Worm (Caenorhabditis elegans) whole organism, young adult: Measurements from ENCODE around the gene asah-2.

ENCODE experiments used
- B0019.2 ChIP-seq: fragments of 200-800 bp; sonication (Bioruptor generic); conservative IDR thresholded peaks from 2 replicates; pipeline ENCODE4 v1.3.6; 2022; ENCODE audit warnings: missing genetic modification reagents, missing genetic modification characterization, missing compliant biosample characterization
- D2030.7 ChIP-seq: fragments of 200-800 bp; sonication (Bioruptor generic); IDR thresholded peaks from 2 replicates; pipeline ENCODE4 v1.3.6; 2022; ENCODE audit warnings: missing genetic modification reagents, missing genetic modification characterization, missing compliant biosample characterization
- F22D6.2 ChIP-seq: sonication (generic microtip); optimal IDR thresholded peaks from 2 replicates; lab custom pipeline; 2016; ENCODE audit warnings: mild to moderate bottlenecking, missing genetic modification characterization, missing compliant biosample characterization
- F33H1.4 ChIP-seq: fragments of 200-800 bp; sonication (Bioruptor generic); IDR thresholded peaks from 2 replicates; pipeline ENCODE4 v1.3.6; 2022; ENCODE audit warnings: missing genetic modification reagents, missing genetic modification characterization, missing compliant biosample characterization
- F37B4.10 ChIP-seq: fragments of 200-800 bp; sonication (Bioruptor generic); IDR thresholded peaks from 2 replicates; pipeline ENCODE4 v1.3.6; 2022; ENCODE audit warnings: missing genetic modification characterization, missing compliant biosample characterization
- F39B2.1 ChIP-seq: fragments of 200-800 bp; sonication (Bioruptor generic); IDR thresholded peaks from 2 replicates; pipeline ENCODE4 v1.3.6; 2022; ENCODE audit warnings: missing genetic modification reagents, missing genetic modification characterization, missing compliant biosample characterization
- F49E8.2 ChIP-seq: sonication (generic microtip); optimal IDR thresholded peaks from 3 replicates; lab custom pipeline; 2017; ENCODE audit warnings: missing genetic modification characterization, mild to moderate bottlenecking, missing compliant biosample characterization, antibody characterized with exemption, moderate library complexity; ENCODE audit not compliant: insufficient read depth
- F57A8.1 ChIP-seq: fragments of 200-800 bp; sonication (Bioruptor generic); optimal IDR thresholded peaks from 2 replicates; lab custom pipeline; 2018; ENCODE audit warnings: mild to moderate bottlenecking, missing genetic modification characterization, moderate library complexity, missing compliant biosample characterization
- ZK185.1 ChIP-seq: sonication (generic microtip); optimal IDR thresholded peaks from 2 replicates; lab custom pipeline; 2016; ENCODE audit warnings: mild to moderate bottlenecking, missing genetic modification characterization, missing compliant biosample characterization; ENCODE audit not compliant: poor library complexity, severe bottlenecking
- akir-1 ChIP-seq: fragments of 200-800 bp; sonication (Bioruptor generic); optimal IDR thresholded peaks from 2 replicates; lab custom pipeline; 2018; ENCODE audit warnings: mild to moderate bottlenecking, missing genetic modification characterization, moderate library complexity, missing compliant biosample characterization
- aptf-3 ChIP-seq: fragments of 200-800 bp; sonication (Bioruptor generic); IDR thresholded peaks from 2 replicates; pipeline ENCODE4 v1.3.6; 2022; ENCODE audit warnings: missing genetic modification characterization, missing compliant biosample characterization
- athp-1 ChIP-seq: sonication (generic microtip); optimal IDR thresholded peaks from 2 replicates; lab custom pipeline; 2017; ENCODE audit warnings: mild to moderate bottlenecking, missing genetic modification characterization, missing compliant biosample characterization
- attf-3 ChIP-seq: fragments of 200-800 bp; sonication (Bioruptor generic); conservative IDR thresholded peaks from 2 replicates; pipeline ENCODE4 v1.3.6; 2022; ENCODE audit warnings: missing genetic modification reagents, missing genetic modification characterization, missing compliant biosample characterization
- attf-5 ChIP-seq: fragments of 200-800 bp; sonication (Bioruptor generic); optimal IDR thresholded peaks from 2 replicates; lab custom pipeline; 2018; ENCODE audit warnings: mild to moderate bottlenecking, missing genetic modification characterization, missing compliant biosample characterization
- ceh-100 ChIP-seq: fragments of 200-800 bp; sonication (Bioruptor generic); IDR thresholded peaks from 2 replicates; pipeline ENCODE4 v1.3.6; 2022; ENCODE audit warnings: missing genetic modification reagents, missing genetic modification characterization, missing compliant biosample characterization
- ceh-58 ChIP-seq: fragments of 200-800 bp; sonication (Bioruptor generic); IDR thresholded peaks from 2 replicates; pipeline ENCODE4 v1.3.6; 2022; ENCODE audit warnings: missing genetic modification characterization, missing compliant biosample characterization
- chd-7 ChIP-seq: sonication (generic microtip); optimal IDR thresholded peaks from 2 replicates; lab custom pipeline; 2016; ENCODE audit warnings: mild to moderate bottlenecking, missing genetic modification characterization, moderate library complexity, missing compliant biosample characterization
- efl-1 ChIP-seq: fragments of 150-350 bp; optimal IDR thresholded peaks from 2 replicates; lab custom pipeline; 2014; ENCODE audit warnings: missing biosample characterization, missing genetic modification reagents, missing genetic modification characterization
- egl-18 ChIP-seq: fragments of 200-800 bp; sonication (Bioruptor generic); IDR thresholded peaks from 2 replicates; pipeline ENCODE4 v1.3.6; 2022; ENCODE audit warnings: missing genetic modification reagents, missing genetic modification characterization, missing compliant biosample characterization
- egl-44 ChIP-seq: fragments of 200-800 bp; sonication (Bioruptor generic); IDR thresholded peaks from 2 replicates; pipeline ENCODE4 v1.3.6; 2022; ENCODE audit warnings: missing genetic modification reagents, missing genetic modification characterization, missing compliant biosample characterization
- egrh-3 ChIP-seq: fragments of 200-800 bp; sonication (Bioruptor generic); IDR thresholded peaks from 2 replicates; pipeline ENCODE4 v1.3.6; 2022; ENCODE audit warnings: missing genetic modification reagents, missing genetic modification characterization, missing compliant biosample characterization
- fkh-3 ChIP-seq: sonication (generic microtip); optimal IDR thresholded peaks from 2 replicates; lab custom pipeline; 2016; ENCODE audit warnings: mild to moderate bottlenecking, missing genetic modification characterization, missing compliant biosample characterization
- him-1 ChIP-seq: sonication (generic microtip); optimal IDR thresholded peaks from 2 replicates; lab custom pipeline; 2016; ENCODE audit warnings: missing genotype, missing genetic modification reagents, missing genetic modification characterization, missing compliant biosample characterization
- hlh-26 ChIP-seq: fragments of 200-800 bp; sonication (Bioruptor generic); conservative IDR thresholded peaks from 2 replicates; pipeline ENCODE4 v1.3.6; 2022; ENCODE audit warnings: missing genetic modification reagents, missing genetic modification characterization, missing compliant biosample characterization
- hsf-1 ChIP-seq: fragments of 200-800 bp; sonication (Bioruptor generic); IDR thresholded peaks from 2 replicates; pipeline ENCODE4 v1.3.6; 2022; ENCODE audit warnings: missing genetic modification reagents, missing genetic modification characterization, missing compliant biosample characterization
- let-526 ChIP-seq: fragments of 200-800 bp; sonication (Bioruptor generic); IDR thresholded peaks from 2 replicates; pipeline ENCODE4 v1.3.6; 2022; ENCODE audit warnings: missing genetic modification reagents, missing genetic modification characterization, missing compliant biosample characterization
- lin-35 ChIP-seq, 3 experiments: fragments of 150-350 bp in 2 of 3; sonication (generic microtip) in 1 of 3; optimal IDR thresholded peaks; 2 replicates each; lab custom pipeline; 2014 to 2018; ENCODE audit warnings: missing biosample characterization in 3 of 3, missing genetic modification characterization in 3 of 3, missing genetic modification reagents in 3 of 3
- lir-1 ChIP-seq: fragments of 200-800 bp; sonication (Bioruptor generic); conservative IDR thresholded peaks from 2 replicates; pipeline ENCODE4 v1.3.6; 2022; ENCODE audit warnings: missing genetic modification reagents, missing genetic modification characterization, missing compliant biosample characterization
- lsl-1 ChIP-seq: fragments of 200-800 bp; sonication (Bioruptor generic); optimal IDR thresholded peaks from 2 replicates; lab custom pipeline; 2018; ENCODE audit warnings: mild to moderate bottlenecking, missing genetic modification characterization, moderate library complexity, missing compliant biosample characterization
- lsy-27 ChIP-seq: sonication (generic microtip); optimal IDR thresholded peaks from 2 replicates; lab custom pipeline; 2017; ENCODE audit warnings: missing genetic modification characterization, mild to moderate bottlenecking, missing compliant biosample characterization, antibody characterized with exemption, missing genotype, borderline replicate concordance; ENCODE audit not compliant: insufficient read depth
- madf-10 ChIP-seq: sonication (generic microtip); optimal IDR thresholded peaks from 2 replicates; lab custom pipeline; 2016; ENCODE audit warnings: mild to moderate bottlenecking, missing genetic modification characterization, missing compliant biosample characterization
- madf-3 ChIP-seq: fragments of 200-800 bp; sonication (Bioruptor generic); IDR thresholded peaks from 2 replicates; pipeline ENCODE4 v1.3.6; 2022; ENCODE audit warnings: missing genetic modification reagents, missing genetic modification characterization, missing compliant biosample characterization
- madf-6 ChIP-seq: fragments of 200-800 bp; sonication (Bioruptor generic); IDR thresholded peaks from 2 replicates; pipeline ENCODE4 v1.3.6; 2022; ENCODE audit warnings: missing genetic modification reagents, missing genetic modification characterization, missing compliant biosample characterization
- madf-8 ChIP-seq: fragments of 200-800 bp; sonication (Bioruptor generic); conservative IDR thresholded peaks from 2 replicates; pipeline ENCODE4 v1.3.6; 2022; ENCODE audit warnings: missing genetic modification reagents, missing genetic modification characterization, missing compliant biosample characterization
- nfya-2 ChIP-seq: fragments of 200-800 bp; sonication (Bioruptor generic); IDR thresholded peaks from 2 replicates; pipeline ENCODE4 v1.3.6; 2022; ENCODE audit warnings: missing genetic modification reagents, missing genetic modification characterization, missing compliant biosample characterization
- nhr-27 ChIP-seq: fragments of 200-800 bp; sonication (Bioruptor generic); optimal IDR thresholded peaks from 2 replicates; lab custom pipeline; 2018; ENCODE audit warnings: mild to moderate bottlenecking, missing genetic modification characterization, moderate library complexity, missing compliant biosample characterization
- nhr-80 ChIP-seq: sonication (generic microtip); optimal IDR thresholded peaks from 2 replicates; lab custom pipeline; 2016; ENCODE audit warnings: missing genetic modification characterization, missing compliant biosample characterization
- pha-4 ChIP-seq: fragments of 150-350 bp; sonication (generic microtip); optimal IDR thresholded peaks from 2 replicates; lab custom pipeline; 2014; ENCODE audit warnings: missing biosample characterization, missing genetic modification reagents, missing genetic modification characterization
- rcor-1 ChIP-seq: fragments of 200-800 bp; sonication (Bioruptor generic); IDR thresholded peaks from 2 replicates; pipeline ENCODE4 v1.3.6; 2022; ENCODE audit warnings: missing genetic modification reagents, missing genetic modification characterization, missing compliant biosample characterization
- rpc-1 ChIP-seq, 2 experiments: fragments of 150-350 bp in 1 of 2; sonication (generic microtip) in 1 of 2; optimal IDR thresholded peaks; 2 replicates each; lab custom pipeline; 2014 to 2018; ENCODE audit warnings: missing biosample characterization in 1 of 2, missing genetic modification characterization in 1 of 2, missing genetic modification reagents in 1 of 2, missing genotype in 1 of 2
- snpc-1.3 ChIP-seq: sonication (generic microtip); optimal IDR thresholded peaks from 2 replicates; lab custom pipeline; 2017; ENCODE audit warnings: missing genetic modification characterization, mild to moderate bottlenecking, missing compliant biosample characterization, antibody characterized with exemption, moderate library complexity, missing genotype, missing genetic modification reagents; ENCODE audit not compliant: insufficient read depth
- snpc-3.4 ChIP-seq: sonication (generic microtip); optimal IDR thresholded peaks from 2 replicates; lab custom pipeline; 2017; ENCODE audit warnings: missing genetic modification characterization, mild to moderate bottlenecking, missing compliant biosample characterization, antibody characterized with exemption, moderate library complexity, missing genotype, missing genetic modification reagents
- sptf-2 ChIP-seq: fragments of 200-800 bp; sonication (Bioruptor generic); optimal IDR thresholded peaks from 2 replicates; lab custom pipeline; 2018; ENCODE audit warnings: mild to moderate bottlenecking, missing genetic modification characterization, missing compliant biosample characterization
- tbx-9 ChIP-seq: sonication (generic microtip); optimal IDR thresholded peaks from 2 replicates; lab custom pipeline; 2016; ENCODE audit warnings: borderline replicate concordance, missing genetic modification characterization, inconsistent platforms, missing compliant biosample characterization
- tlf-1 ChIP-seq: fragments of 200-800 bp; sonication (Bioruptor generic); optimal IDR thresholded peaks from 2 replicates; lab custom pipeline; 2018; ENCODE audit warnings: mild to moderate bottlenecking, missing genetic modification characterization, missing compliant biosample characterization
- unc-62 ChIP-seq: fragments of 150-350 bp; optimal IDR thresholded peaks from 2 replicates; lab custom pipeline; 2014; ENCODE audit warnings: missing biosample characterization, missing genetic modification reagents, missing genetic modification characterization
- ztf-28 ChIP-seq: fragments of 200-800 bp; sonication (Bioruptor generic); IDR thresholded peaks from 2 replicates; pipeline ENCODE4 v1.3.6; 2022; ENCODE audit warnings: missing genetic modification reagents, missing genetic modification characterization, missing compliant biosample characterization
- ztf-6 ChIP-seq: fragments of 200-800 bp; sonication (Bioruptor generic); IDR thresholded peaks from 2 replicates; pipeline ENCODE4 v1.3.6; 2022; ENCODE audit warnings: missing genetic modification reagents, missing genetic modification characterization, missing compliant biosample characterization

The asah-2 gene

DNA sequence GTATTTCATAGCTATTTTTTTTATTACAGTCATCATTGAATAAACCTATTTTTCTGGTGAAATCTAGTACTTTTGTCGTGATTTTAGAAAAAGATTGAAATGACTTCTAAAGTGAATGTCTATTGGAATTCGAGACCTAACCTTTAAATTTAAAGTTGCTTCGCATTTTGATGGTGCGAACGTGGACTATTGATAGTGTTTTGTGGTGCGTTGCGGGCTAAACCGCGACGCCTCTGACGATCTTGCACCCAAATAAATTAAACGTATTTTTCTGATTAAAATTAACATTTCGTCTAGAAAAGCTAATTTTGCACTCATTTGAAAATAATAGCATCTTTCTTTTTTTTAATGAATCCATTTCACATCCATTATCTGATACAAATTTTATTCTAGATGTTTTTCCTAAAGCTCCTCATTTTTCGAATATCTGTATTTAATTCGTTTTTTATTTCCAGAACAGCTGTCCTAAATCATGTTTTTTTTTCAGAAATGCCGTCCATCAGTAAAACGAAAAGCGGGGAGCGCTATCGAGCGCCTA, 33.1 kb downstream of the asah-2 start, which contains the start of gene wbp-11:
Gene wbp-11 (plus strand): TSS at position 488 of the 538 bp plus-strand sequence.
- TF ChIP-seq unc-62 (GFP tag; lab: Kevin White, UChicago) (no peak), madf-8 (GFP tag; lab: Robert Waterston, UW) (no peak), F22D6.2 (tag; lab: Kevin White, UChicago) (no peak), hsf-1 (GFP tag; lab: Robert Waterston, UW) (no peak), F49E8.2 (tag; lab: Kevin White, UChicago) (peak; percentile 25), D2030.7 (GFP tag; lab: Robert Waterston, UW) (peak; percentile 39; the same call in 1 of the 2 replicates), F37B4.10 (GFP tag; lab: Robert Waterston, UW) (no peak), athp-1 (tag; lab: Kevin White, UChicago) (no peak), madf-3 (peak; percentile 90), efl-1 (GFP tag; lab: Kevin White, UChicago) (peak; percentile 23), hlh-26 (GFP tag; lab: Robert Waterston, UW) (no peak), attf-5 (GFP tag; lab: Kevin White, UChicago) (no peak), nhr-80 (tag; lab: Kevin White, UChicago) (no peak), ceh-100 (GFP tag; lab: Robert Waterston, UW) (0 out of 2 replicates have a peak, but pooled peaks have one; percentile 24), nfya-2 (GFP tag; lab: Robert Waterston, UW) (no peak), snpc-3.4 (no peak), B0019.2 (GFP tag; lab: Robert Waterston, UW) (no peak), aptf-3 (GFP tag; lab: Robert Waterston, UW) (no peak), lsy-27 (tag; lab: Kevin White, UChicago) (no peak), ceh-58 (no peak), pha-4 (no peak), egl-18 (no peak), rcor-1 (GFP tag; lab: Robert Waterston, UW) (no peak), egl-44 (GFP tag; lab: Robert Waterston, UW) (no peak), let-526 (GFP tag; lab: Robert Waterston, UW) (no peak), egrh-3 (no peak), snpc-1.3 (no peak), attf-3 (GFP tag; lab: Robert Waterston, UW) (no peak), lir-1 (GFP tag; lab: Robert Waterston, UW) (no peak), him-1 (tag; lab: Kevin White, UChicago) (no peak), madf-10 (tag; lab: Kevin White, UChicago) (no peak), ztf-28 (GFP tag; lab: Robert Waterston, UW) (no peak), tlf-1 (GFP tag; lab: Kevin White, UChicago) (no peak), F33H1.4 (GFP tag; lab: Robert Waterston, UW) (0 out of 2 replicates have a peak, but pooled peaks have one; percentile 22), tbx-9 (tag; lab: Kevin White, UChicago) (no peak), fkh-3 (tag; lab: Kevin White, UChicago) (no peak), ZK185.1 (tag; lab: Kevin White, UChicago) (no peak), chd-7 (tag; lab: Kevin White, UChicago) (no peak), lin-35 (GFP tag; optimal IDR thresholded peaks at IDR 0.05; lab: Kevin White, UChicago) (no peak), lsl-1 (GFP tag; lab: Kevin White, UChicago) (peak; percentile 4), sptf-2 (no peak), akir-1 (no peak), F39B2.1 (GFP tag; lab: Robert Waterston, UW) (no peak), ztf-6 (GFP tag; lab: Robert Waterston, UW) (no peak), F57A8.1 (no peak), nhr-27 (tag; lab: Kevin White, UChicago) (no peak), rpc-1 (optimal IDR thresholded peaks at IDR 0.05; lab: Kevin White, UChicago) (no peak), rpc-1 (tag; optimal IDR thresholded peaks at IDR 0.05; lab: Kevin White, UChicago) (no peak), madf-6 (peak; percentile 52; the same call in 1 of the 2 replicates)
